Worm (Caenorhabditis elegans) whole organism, L2 larva: Measurements from ENCODE around the gene htz-1.

Experiments used
- alr-1 ChIP-seq: fragments of 150-350 bp; optimal IDR thresholded peaks from 2 replicates; lab custom pipeline; 2014; ENCODE audit warnings: missing biosample characterization, missing genetic modification characterization
- blmp-1 ChIP-seq: sonication (generic microtip); optimal IDR thresholded peaks from 2 replicates; lab custom pipeline; 2017; ENCODE audit warnings: missing genetic modification characterization, mild to moderate bottlenecking, missing compliant biosample characterization, antibody characterized with exemption, moderate library complexity; ENCODE audit not compliant: insufficient read depth
- ceh-16 ChIP-seq: fragments of 150-350 bp; optimal IDR thresholded peaks from 2 replicates; lab custom pipeline; 2014; ENCODE audit warnings: missing biosample characterization, missing genetic modification characterization
- elt-3 ChIP-seq: sonication (generic microtip); optimal IDR thresholded peaks from 2 replicates; lab custom pipeline; 2017; ENCODE audit warnings: missing biosample characterization, missing genetic modification characterization
- lsy-2 ChIP-seq, 2 experiments: fragments of 150-350 bp in 1 of 2; sonication (generic microtip) in 1 of 2; optimal IDR thresholded peaks; 2 replicates each; lab custom pipeline; 2014 to 2017; ENCODE audit warnings: missing biosample characterization in 2 of 2, missing genetic modification characterization in 2 of 2
- mbf-1 ChIP-seq: sonication (generic microtip); optimal IDR thresholded peaks from 2 replicates; lab custom pipeline; 2017; ENCODE audit warnings: missing biosample characterization, missing genetic modification characterization
- mdl-1 ChIP-seq, 2 experiments: fragments of 150-350 bp in 1 of 2; sonication (generic microtip) in 1 of 2; optimal IDR thresholded peaks; 2 replicates each; lab custom pipeline; 2017; ENCODE audit warnings: missing biosample characterization in 2 of 2, missing genetic modification characterization in 2 of 2
- nhr-237 ChIP-seq: fragments of 150-350 bp; optimal IDR thresholded peaks from 2 replicates; lab custom pipeline; 2014; ENCODE audit warnings: missing biosample characterization, missing genetic modification characterization
- nhr-25 ChIP-seq: fragments of 150-350 bp; sonication (generic microtip); optimal IDR thresholded peaks from 3 replicates; lab custom pipeline; 2014; ENCODE audit warnings: missing biosample characterization, missing genetic modification characterization
- unc-39 ChIP-seq: fragments of 150-350 bp; optimal IDR thresholded peaks from 2 replicates; lab custom pipeline; 2014; ENCODE audit warnings: missing biosample characterization, missing genetic modification characterization
- unc-62 ChIP-seq: fragments of 150-350 bp; optimal IDR thresholded peaks from 2 replicates; lab custom pipeline; 2014; ENCODE audit warnings: missing biosample characterization, missing genetic modification reagents, missing genetic modification characterization
- ztf-1 ChIP-seq: fragments of 200-800 bp; sonication (Bioruptor generic); conservative IDR thresholded peaks from 2 replicates; pipeline ENCODE4 v1.3.6; 2022; ENCODE audit warnings: missing genetic modification characterization, missing compliant biosample characterization

DNA sequence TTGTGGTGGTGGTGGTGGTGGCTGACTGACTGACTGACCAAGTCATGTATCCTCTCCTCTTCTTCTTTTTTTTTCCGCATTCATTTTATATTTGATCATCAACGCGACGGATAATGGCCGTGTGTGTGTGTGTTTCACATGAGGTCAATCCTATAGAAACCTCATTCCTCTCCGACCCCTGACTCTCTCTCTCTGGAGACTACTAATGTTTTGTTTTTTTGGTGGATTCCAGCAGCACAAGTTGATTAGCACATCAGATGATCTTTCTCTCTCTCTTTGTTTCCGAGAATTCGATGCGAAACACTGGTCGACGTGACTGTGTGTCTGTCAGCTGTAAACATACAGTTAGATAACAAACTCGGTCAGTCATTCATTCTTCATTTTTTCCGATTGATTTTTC lies 40.9 kb upstream of the htz-1 start, which contains the start of gene Y24D9A.7:
- TF ChIP-seq mdl-1 (tag; optimal IDR thresholded peaks at IDR 0.05; lab: Kevin White, UChicago) (no peak), nhr-25 (no peak), blmp-1 (tag; lab: Kevin White, UChicago) (no peak), ztf-1 (GFP tag; lab: Robert Waterston, UW) (0 out of 2 replicates have a peak, but pooled peaks have one; percentile 67), ceh-16 (tag; lab: Kevin White, UChicago) (no peak), unc-62 (GFP tag; lab: Kevin White, UChicago) (no peak), unc-39 (no peak), nhr-237 (no peak), alr-1 (tag; lab: Kevin White, UChicago) (no peak), lsy-2 (tag; optimal IDR thresholded peaks at IDR 0.05; lab: Kevin White, UChicago) (peak in 1 of 2 experiments; percentile 8), elt-3 (tag; lab: Kevin White, UChicago) (no peak), mbf-1 (tag; lab: Kevin White, UChicago) (no peak)
